Worm (Caenorhabditis elegans) whole organism, midembryonic: ENCODE measurements around the gene srh-112.
"Not testable (repeated sequence)": the region's sequence is repeated elsewhere in the genome, so short reads cannot be mapped to it uniquely, and the experiment has no call there.

Source experiments
- T22C8.4 ChIP-seq: fragments of 200-800 bp; sonication (Bioruptor generic); IDR thresholded peaks from 2 replicates; pipeline ENCODE4 v1.3.6; 2022; ENCODE audit warnings: missing genetic modification characterization, missing compliant biosample characterization
- cog-1 ChIP-seq: sonication (generic microtip); optimal IDR thresholded peaks from 2 replicates; lab custom pipeline; 2016; ENCODE audit warnings: missing genetic modification characterization, missing compliant biosample characterization
- flt-1 ChIP-seq: fragments of 200-800 bp; sonication (Bioruptor generic); IDR thresholded peaks from 2 replicates; pipeline ENCODE4 v1.3.6; 2022; ENCODE audit warnings: missing genetic modification characterization, missing compliant biosample characterization
- klf-2 ChIP-seq: fragments of 200-800 bp; sonication (Bioruptor generic); conservative IDR thresholded peaks from 2 replicates; pipeline ENCODE4 v1.3.6; 2022; ENCODE audit warnings: missing genetic modification reagents, missing genetic modification characterization, missing compliant biosample characterization
- med-1 ChIP-seq: sonication (generic microtip); optimal IDR thresholded peaks from 2 replicates; lab custom pipeline; 2017; ENCODE audit warnings: missing genetic modification characterization, mild to moderate bottlenecking, missing compliant biosample characterization, antibody characterized with exemption, missing genetic modification reagents; ENCODE audit not compliant: insufficient read depth
- ref-1 ChIP-seq: fragments of 200-800 bp; sonication (Bioruptor generic); conservative IDR thresholded peaks from 2 replicates; pipeline ENCODE4 v1.3.6; 2022; ENCODE audit warnings: missing genetic modification reagents, missing genetic modification characterization, missing compliant biosample characterization
- tab-1 ChIP-seq: fragments of 200-800 bp; sonication (Bioruptor generic); IDR thresholded peaks from 2 replicates; pipeline ENCODE4 v1.3.6; 2022; ENCODE audit warnings: missing genetic modification characterization, missing compliant biosample characterization
- ztf-23 ChIP-seq: fragments of 200-800 bp; sonication (Bioruptor generic); IDR thresholded peaks from 2 replicates; pipeline ENCODE4 v1.3.6; 2022; ENCODE audit warnings: missing genetic modification reagents, missing genetic modification characterization, missing compliant biosample characterization
- ztf-29 ChIP-seq: fragments of 200-800 bp; sonication (Bioruptor generic); IDR thresholded peaks from 2 replicates; pipeline ENCODE4 v1.3.6; 2022; ENCODE audit warnings: missing genetic modification reagents, missing genetic modification characterization, missing compliant biosample characterization

Gene srh-112

ce11 chrV:17226119-17226518 lies at the start of gene srh-112:
srh-112 (minus strand) TSS chrV:17226219.
- TF ChIP-seq ztf-29 (GFP tag; lab: Robert Waterston, UW) (no peak), tab-1 (GFP tag; lab: Robert Waterston, UW) (no peak), cog-1 (tag; lab: Kevin White, UChicago) (no peak), med-1 (GFP tag; lab: Kevin White, UChicago) (no peak), ztf-23 (no peak), ref-1 (no peak), T22C8.4 (no peak)

- TF ChIP-seq med-1 (GFP tag; lab: Kevin White, UChicago), result no peak
- TF ChIP-seq ztf-29 (GFP tag; lab: Robert Waterston, UW), result no peak
- TF ChIP-seq T22C8.4, result no peak
- no peak for TF ChIP-seq ztf-23
- no peak for TF ChIP-seq tab-1 (GFP tag; lab: Robert Waterston, UW)
- TF ChIP-seq flt-1 (GFP tag; lab: Robert Waterston, UW), result no peak
These were observed 47.2 kb upstream of the srh-112 start, which contains the start of gene K10G4.10 for ce11 chrV:17273249-17273648. K10G4.10 (plus strand) TSS chrV:17273549.

- no peak for TF ChIP-seq med-1 (GFP tag; lab: Kevin White, UChicago)
- no peak for TF ChIP-seq klf-2 (GFP tag; lab: Robert Waterston, UW)
- no peak for TF ChIP-seq ztf-29 (GFP tag; lab: Robert Waterston, UW)
- no peak for TF ChIP-seq flt-1 (GFP tag; lab: Robert Waterston, UW)
- TF ChIP-seq ref-1, result no peak
These were observed 46.1 kb upstream of the srh-112 start for ce11 chrV:17272112-17272511.

ce11 chrV:17264855-17265254 lies 38.8 kb upstream of the srh-112 start, which contains the start of gene K10G4.3:
K10G4.3 (minus strand) TSS chrV:17264955.
- not testable (repeated sequence) for TF ChIP-seq med-1 (GFP tag; lab: Kevin White, UChicago); cog-1 (tag; lab: Kevin White, UChicago); klf-2 (GFP tag; lab: Robert Waterston, UW)

ce11 chrV:17261385-17261784 lies 35.4 kb upstream of the srh-112 start:
- TF ChIP-seq cog-1 (tag; lab: Kevin White, UChicago) (no peak), ztf-23 (no peak), med-1 (GFP tag; lab: Kevin White, UChicago) (no peak), klf-2 (GFP tag; lab: Robert Waterston, UW) (no peak), tab-1 (GFP tag; lab: Robert Waterston, UW) (no peak), flt-1 (GFP tag; lab: Robert Waterston, UW) (no peak), ztf-29 (GFP tag; lab: Robert Waterston, UW) (no peak), ref-1 (no peak), T22C8.4 (no peak)

- TF ChIP-seq cog-1 (tag; lab: Kevin White, UChicago) (no peak), ref-1 (no peak), med-1 (GFP tag; lab: Kevin White, UChicago) (no peak), T22C8.4 (no peak), tab-1 (GFP tag; lab: Robert Waterston, UW) (no peak), klf-2 (GFP tag; lab: Robert Waterston, UW) (no peak), ztf-23 (no peak), ztf-29 (GFP tag; lab: Robert Waterston, UW) (no peak), flt-1 (GFP tag; lab: Robert Waterston, UW) (no peak)
These were observed 32.8 kb upstream of the srh-112 start, which contains the start of gene fbxa-85 for ce11 chrV:17258868-17259267. fbxa-85 (plus strand) TSS chrV:17259168.

- TF ChIP-seq ztf-23, result no peak
- TF ChIP-seq T22C8.4, result no peak
- TF ChIP-seq med-1 (GFP tag; lab: Kevin White, UChicago), result no peak
- TF ChIP-seq cog-1 (tag; lab: Kevin White, UChicago), result no peak
These were observed 32.2 kb upstream of the srh-112 start for ce11 chrV:17258244-17258643.

ce11 chrV:17257637-17258036 lies 31.6 kb upstream of the srh-112 start:
- TF ChIP-seq flt-1 (GFP tag; lab: Robert Waterston, UW), result no peak
- TF ChIP-seq tab-1 (GFP tag; lab: Robert Waterston, UW), result no peak
- no peak for TF ChIP-seq ztf-23
- TF ChIP-seq ref-1, result no peak
- TF ChIP-seq cog-1 (tag; lab: Kevin White, UChicago), result no peak
- no peak for TF ChIP-seq klf-2 (GFP tag; lab: Robert Waterston, UW)

ce11 chrV:17255454-17255853 lies 29.4 kb upstream of the srh-112 start, which contains the start of gene srh-115:
srh-115 (plus strand) TSS chrV:17255754.
- no peak for TF ChIP-seq ztf-23
- TF ChIP-seq flt-1 (GFP tag; lab: Robert Waterston, UW), result no peak
- TF ChIP-seq cog-1 (tag; lab: Kevin White, UChicago), result no peak
- no peak for TF ChIP-seq klf-2 (GFP tag; lab: Robert Waterston, UW)
- no peak for TF ChIP-seq ztf-29 (GFP tag; lab: Robert Waterston, UW)
- no peak for TF ChIP-seq ref-1

ce11 chrV:17255028-17255427 lies 29.0 kb upstream of the srh-112 start, which contains the start of gene srh-116:
srh-116 (minus strand) TSS chrV:17255128.
- not testable (repeated sequence) for TF ChIP-seq flt-1 (GFP tag; lab: Robert Waterston, UW); ztf-29 (GFP tag; lab: Robert Waterston, UW); ztf-23
